Fruit fly (Drosophila melanogaster) whole organism, embryonic: ENCODE data around the gene Jhbp11.

Source experiments
- Bdp1 ChIP-seq: fragments of 200-800 bp; sonication (Bioruptor generic); optimal IDR thresholded peaks from 3 replicates; lab custom pipeline; 2016; ENCODE audit warnings: missing biosample characterization, missing genetic modification characterization
- CG10366 ChIP-seq: fragments of 200-800 bp; sonication (Bioruptor generic); IDR thresholded peaks from 2 replicates; pipeline ENCODE4 v1.3.6; 2022; ENCODE audit warnings: missing biosample characterization, missing genetic modification characterization
- CG11085 ChIP-seq: fragments of 200-800 bp; sonication (Bioruptor generic); IDR thresholded peaks from 2 replicates; pipeline ENCODE4 v1.3.6; 2022; ENCODE audit warnings: missing biosample characterization, missing genetic modification characterization
- CG12104 ChIP-seq: fragments of 200-800 bp; sonication (Bioruptor generic); optimal IDR thresholded peaks from 3 replicates; lab custom pipeline; 2016; ENCODE audit warnings: missing biosample characterization, missing genetic modification characterization
- CG12391 ChIP-seq: fragments of 200-800 bp; sonication (Bioruptor generic); optimal IDR thresholded peaks from 3 replicates; lab custom pipeline; 2018; ENCODE audit warnings: missing biosample characterization, mild to moderate bottlenecking, missing genetic modification characterization, moderate library complexity
- CG15601 ChIP-seq: fragments of 200-800 bp; sonication (Bioruptor generic); optimal IDR thresholded peaks from 3 replicates; lab custom pipeline; 2019; ENCODE audit warnings: missing biosample characterization, mild to moderate bottlenecking, missing genetic modification characterization, moderate library complexity
- CG15696 ChIP-seq: fragments of 200-800 bp; sonication (Bioruptor generic); optimal IDR thresholded peaks from 2 replicates; lab custom pipeline; 2019; ENCODE audit warnings: missing biosample characterization, mild to moderate bottlenecking, missing genetic modification characterization, moderate library complexity
- CG17829 ChIP-seq: fragments of 200-800 bp; optimal IDR thresholded peaks from 2 replicates; lab custom pipeline; 2019; ENCODE audit warnings: missing biosample characterization, mild to moderate bottlenecking, missing genetic modification characterization, moderate library complexity
- CG18619 ChIP-seq: fragments of 200-800 bp; sonication (Bioruptor generic); optimal IDR thresholded peaks from 3 replicates; lab custom pipeline; 2017; ENCODE audit warnings: missing biosample characterization, mild to moderate bottlenecking, missing genetic modification characterization
- CG3065 ChIP-seq: fragments of 200-800 bp; sonication (Bioruptor generic); optimal IDR thresholded peaks from 2 replicates; lab custom pipeline; 2016; ENCODE audit warnings: missing biosample characterization, missing genetic modification characterization
- CG3281 ChIP-seq: fragments of 200-800 bp; sonication (Bioruptor generic); optimal IDR thresholded peaks from 3 replicates; lab custom pipeline; 2017; ENCODE audit warnings: missing biosample characterization, mild to moderate bottlenecking, missing genetic modification characterization
- CG42726 ChIP-seq: fragments of 200-800 bp; sonication (Bioruptor generic); IDR thresholded peaks from 2 replicates; pipeline ENCODE4 v1.3.6; 2022; ENCODE audit warnings: missing biosample characterization, missing genetic modification characterization; ENCODE audit not compliant: partially characterized antibody
- CG6654 ChIP-seq: fragments of 200-800 bp; sonication (Bioruptor generic); optimal IDR thresholded peaks from 2 replicates; lab custom pipeline; 2017; ENCODE audit warnings: missing biosample characterization, mild to moderate bottlenecking, missing genetic modification characterization
- CG7357 ChIP-seq: fragments of 200-800 bp; sonication (Bioruptor generic); IDR thresholded peaks from 3 replicates; pipeline ENCODE4 v1.3.6; 2022; ENCODE audit warnings: missing biosample characterization, missing genetic modification characterization
- CG7745 ChIP-seq: fragments of 200-800 bp; sonication (Bioruptor generic); optimal IDR thresholded peaks from 2 replicates; lab custom pipeline; 2018; ENCODE audit warnings: missing biosample characterization, mild to moderate bottlenecking, missing genetic modification characterization, moderate library complexity
- Dek ChIP-seq: fragments of 200-800 bp; sonication (Bioruptor generic); optimal IDR thresholded peaks from 3 replicates; lab custom pipeline; 2019; ENCODE audit warnings: missing biosample characterization, mild to moderate bottlenecking, missing genetic modification characterization, moderate library complexity
- Dll ChIP-seq: fragments of 200-800 bp; sonication (Bioruptor generic); IDR thresholded peaks from 4 replicates; pipeline ENCODE4 v1.3.6; 2022; ENCODE audit warnings: missing biosample characterization, missing genetic modification characterization; ENCODE audit not compliant: partially characterized antibody
- E2f1 ChIP-seq: fragments of 200-800 bp; sonication (Bioruptor generic); IDR thresholded peaks from 2 replicates; pipeline ENCODE4 v1.3.6; 2022; ENCODE audit warnings: missing biosample characterization, missing genetic modification characterization
- ERR ChIP-seq: fragments of 200-800 bp; sonication (Bioruptor generic); optimal IDR thresholded peaks from 2 replicates; lab custom pipeline; 2016; ENCODE audit warnings: missing biosample characterization, missing genetic modification characterization
- Ets97D ChIP-seq: fragments of 200-800 bp; sonication (Bioruptor generic); optimal IDR thresholded peaks from 3 replicates; lab custom pipeline; 2016; ENCODE audit warnings: missing biosample characterization, missing genetic modification characterization
- Fer3 ChIP-seq: fragments of 200-800 bp; sonication (Bioruptor generic); optimal IDR thresholded peaks from 2 replicates; lab custom pipeline; 2018; ENCODE audit warnings: missing biosample characterization, mild to moderate bottlenecking, missing genetic modification characterization, moderate library complexity
- Hr3 ChIP-seq: fragments of 200-800 bp; sonication (Bioruptor generic); optimal IDR thresholded peaks from 3 replicates; lab custom pipeline; 2016; ENCODE audit warnings: missing biosample characterization, missing genetic modification characterization
- Hr39 ChIP-seq: fragments of >200 bp; optimal IDR thresholded peaks from 2 replicates; lab custom pipeline; 2017
- Hr51 ChIP-seq, 2 experiments: fragments of 200-800 bp; sonication (Bioruptor generic); optimal IDR thresholded peaks; 2 replicates in 1 of 2; 3 replicates in 1 of 2; lab custom pipeline; 2016 to 2018; ENCODE audit warnings: missing biosample characterization in 2 of 2, missing genetic modification characterization in 2 of 2, mild to moderate bottlenecking in 1 of 2, moderate library complexity in 1 of 2
- Hr78 ChIP-seq, 2 experiments: fragments of 200-800 bp in 1 of 2; fragments of >200 bp in 1 of 2; sonication (Bioruptor generic) in 1 of 2; optimal IDR thresholded peaks; 2 replicates each; lab custom pipeline; 2017 to 2019; ENCODE audit warnings: missing biosample characterization in 2 of 2, missing genetic modification characterization in 2 of 2, mild to moderate bottlenecking in 1 of 2, moderate library complexity in 1 of 2
- Lpt ChIP-seq: fragments of >200 bp; optimal IDR thresholded peaks from 2 replicates; lab custom pipeline; 2018; ENCODE audit warnings: missing biosample characterization, missing genetic modification characterization
- MBD-R2 ChIP-seq: fragments of 200-800 bp; sonication (Bioruptor generic); IDR thresholded peaks from 2 replicates; pipeline ENCODE4 v1.3.6; 2022; ENCODE audit warnings: missing biosample characterization, missing genetic modification characterization
- NFAT ChIP-seq: fragments of 200-800 bp; sonication (Bioruptor generic); IDR thresholded peaks from 2 replicates; pipeline ENCODE4 v1.3.6; 2022; ENCODE audit warnings: missing biosample characterization, missing genetic modification characterization
- NfI ChIP-seq: fragments of 200-800 bp; sonication (Bioruptor generic); optimal IDR thresholded peaks from 3 replicates; lab custom pipeline; 2018; ENCODE audit warnings: missing biosample characterization, mild to moderate bottlenecking, missing genetic modification characterization, moderate library complexity
- Trl ChIP-seq, 3 experiments: fragments of >200 bp in 2 of 3; fragments of 200-800 bp in 1 of 3; sonication (Bioruptor generic) in 1 of 3; optimal IDR thresholded peaks; 2 replicates in 1 of 3; 3 replicates in 2 of 3; lab custom pipeline; 2016 to 2017; ENCODE audit warnings: missing biosample characterization in 1 of 3, missing genetic modification characterization in 1 of 3
- Xbp1 ChIP-seq: fragments of 200-800 bp; sonication (Bioruptor generic); optimal IDR thresholded peaks from 3 replicates; lab custom pipeline; 2016; ENCODE audit warnings: missing biosample characterization, mild to moderate bottlenecking, missing genetic modification characterization
- ab ChIP-seq: fragments of 200-800 bp; sonication (Bioruptor generic); optimal IDR thresholded peaks from 2 replicates; lab custom pipeline; 2016; ENCODE audit warnings: missing biosample characterization, missing genetic modification characterization
- ac ChIP-seq: fragments of 200-800 bp; sonication (Bioruptor generic); optimal IDR thresholded peaks from 3 replicates; lab custom pipeline; 2017; ENCODE audit warnings: missing biosample characterization, mild to moderate bottlenecking, missing genetic modification characterization
- az2 ChIP-seq: fragments of 200-800 bp; sonication (Bioruptor generic); optimal IDR thresholded peaks from 3 replicates; lab custom pipeline; 2016; ENCODE audit warnings: missing biosample characterization, missing genetic modification characterization
- btn ChIP-seq: fragments of 200-800 bp; sonication (Bioruptor generic); optimal IDR thresholded peaks from 2 replicates; lab custom pipeline; 2016; ENCODE audit warnings: missing biosample characterization, missing genetic modification characterization
- cas ChIP-seq: fragments of 200-800 bp; sonication (Bioruptor generic); IDR thresholded peaks from 2 replicates; pipeline ENCODE4 v1.3.6; 2022; ENCODE audit warnings: missing biosample characterization, missing genetic modification characterization
- crc ChIP-seq: fragments of 200-800 bp; sonication (Bioruptor generic); optimal IDR thresholded peaks from 2 replicates; lab custom pipeline; 2016; ENCODE audit warnings: missing biosample characterization, missing genetic modification characterization
- crol ChIP-seq: fragments of 200-800 bp; sonication (Bioruptor generic); IDR thresholded peaks from 2 replicates; pipeline ENCODE4 v1.3.6; 2022; ENCODE audit warnings: missing biosample characterization, missing genetic modification characterization
- fd64A ChIP-seq: fragments of 200-800 bp; sonication (Bioruptor generic); optimal IDR thresholded peaks from 3 replicates; lab custom pipeline; 2018; ENCODE audit warnings: missing biosample characterization, mild to moderate bottlenecking, missing genetic modification characterization
- lov ChIP-seq, 2 experiments: fragments of 200-800 bp in 1 of 2; fragments of >200 bp in 1 of 2; sonication (Bioruptor generic) in 1 of 2; IDR thresholded peaks in 1 of 2; optimal IDR thresholded peaks in 1 of 2; 2 replicates in 1 of 2; 3 replicates in 1 of 2; pipeline versions ENCODE4 v1.3.6 to Lab custom; 2017 to 2022; ENCODE audit warnings: missing biosample characterization in 1 of 2, missing genetic modification characterization in 1 of 2
- mld ChIP-seq: fragments of 200-800 bp; sonication (Bioruptor generic); IDR thresholded peaks from 3 replicates; pipeline ENCODE4 v1.3.6; 2022; ENCODE audit warnings: missing biosample characterization, missing genetic modification characterization; ENCODE audit not compliant: partially characterized antibody
- odd ChIP-seq: fragments of 200-800 bp; sonication (Bioruptor generic); optimal IDR thresholded peaks from 2 replicates; lab custom pipeline; 2017; ENCODE audit warnings: missing biosample characterization, mild to moderate bottlenecking, missing genetic modification characterization
- onecut ChIP-seq: fragments of 200-800 bp; sonication (Bioruptor generic); IDR thresholded peaks from 2 replicates; pipeline ENCODE4 v1.3.6; 2022; ENCODE audit warnings: missing biosample characterization, missing genetic modification characterization
- pita ChIP-seq: fragments of 200-800 bp; sonication (Bioruptor generic); optimal IDR thresholded peaks from 2 replicates; lab custom pipeline; 2017; ENCODE audit warnings: missing biosample characterization, mild to moderate bottlenecking, missing genetic modification characterization
- prd ChIP-seq, 3 experiments: fragments of >200 bp in 2 of 3; fragments of 200-800 bp in 1 of 3; sonication (Bioruptor generic) in 1 of 3; optimal IDR thresholded peaks in 2 of 3; IDR thresholded peaks in 1 of 3; 2 replicates in 2 of 3; 3 replicates in 1 of 3; pipeline versions ENCODE4 v1.3.6 to Lab custom; 2017 to 2022; ENCODE audit warnings: missing biosample characterization in 1 of 3, missing genetic modification characterization in 1 of 3
- slou ChIP-seq: fragments of 200-800 bp; sonication (Bioruptor generic); optimal IDR thresholded peaks from 3 replicates; lab custom pipeline; 2016; ENCODE audit warnings: missing biosample characterization, missing genetic modification characterization
- tgo ChIP-seq: fragments of 200-800 bp; sonication (Bioruptor generic); IDR thresholded peaks from 3 replicates; pipeline ENCODE4 v1.3.6; 2022; ENCODE audit warnings: missing biosample characterization, missing genetic modification characterization
- tll ChIP-seq, 2 experiments: fragments of 200-800 bp in 1 of 2; fragments of >200 bp in 1 of 2; sonication (Bioruptor generic) in 1 of 2; optimal IDR thresholded peaks; 2 replicates each; lab custom pipeline; 2017 to 2019; ENCODE audit warnings: missing biosample characterization in 2 of 2, missing genetic modification characterization in 2 of 2, mild to moderate bottlenecking in 1 of 2, moderate library complexity in 1 of 2
- tna ChIP-seq: fragments of 200-800 bp; sonication (Bioruptor generic); IDR thresholded peaks from 2 replicates; pipeline ENCODE4 v1.3.6; 2022; ENCODE audit warnings: missing biosample characterization, missing genetic modification characterization; ENCODE audit not compliant: partially characterized antibody
- usp ChIP-seq: fragments of >200 bp; optimal IDR thresholded peaks from 2 replicates; lab custom pipeline; 2017; ENCODE audit warnings: missing biosample characterization, missing genetic modification characterization

Jhbp11 gene

DNA sequence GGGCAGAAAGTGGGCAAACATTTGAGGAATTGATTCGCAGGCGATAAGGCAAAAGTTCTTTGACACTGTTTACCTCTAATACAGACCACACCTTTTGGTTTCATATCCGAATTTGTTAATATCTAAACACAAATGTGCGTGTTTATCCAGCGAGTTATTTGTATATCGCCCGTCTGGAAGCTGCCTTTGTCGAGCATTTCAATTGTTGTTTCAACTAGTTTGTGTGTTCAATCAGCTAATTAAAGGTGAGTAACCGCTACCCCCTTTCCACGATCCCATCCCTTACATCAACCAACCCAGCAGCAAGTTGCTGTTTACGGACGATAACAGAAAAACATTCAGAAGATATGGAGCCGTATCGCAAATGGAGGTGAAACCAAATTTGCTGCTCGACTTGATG, 30.4 kb downstream of the Jhbp11 start (continued):
- TF ChIP-seq tll (GFP tag; optimal IDR thresholded peaks at IDR 0.05; lab: Kevin White, UChicago) (no peak), Lpt (GFP tag; lab: Kevin White, UChicago) (no peak), Fer3 (tag; lab: Kevin White, UChicago) (peak; percentile 47), ac (GFP tag; lab: Kevin White, UChicago) (no peak), az2 (GFP tag; lab: Kevin White, UChicago) (no peak), crc (GFP tag; lab: Kevin White, UChicago) (peak; percentile 38), CG15696 (tag; lab: Kevin White, UChicago) (no peak), fd64A (no peak), NFAT (peak; percentile 24; the same call in 1 of the 2 replicates), lov (optimal IDR thresholded peaks at IDR 0.05; lab: Kevin White, UChicago) (no peak), lov (GFP tag; IDR thresholded peaks at IDR 0.05; lab: Robert Waterston, UW) (no peak), CG3281 (peak; percentile 79), CG18619 (GFP tag; lab: Kevin White, UChicago) (peak; percentile 43), CG11085 (GFP tag; lab: Robert Waterston, UW) (peak; percentile 46; the same call in 1 of the 2 replicates), Trl (optimal IDR thresholded peaks at IDR 0.05; lab: Kevin White, UChicago) (no peak), Trl (GFP tag; optimal IDR thresholded peaks at IDR 0.05; lab: Kevin White, UChicago) (peak; percentile 33), Dek (peak; percentile 12), CG12104 (GFP tag; lab: Kevin White, UChicago) (no peak), MBD-R2 (GFP tag; lab: Robert Waterston, UW) (no peak; the same call in 1 of the 2 replicates), Hr51 (GFP tag; optimal IDR thresholded peaks at IDR 0.05; lab: Kevin White, UChicago) (peak in 1 of 2 experiments; percentile 23), usp (GFP tag; lab: Kevin White, UChicago) (no peak), btn (GFP tag; lab: Kevin White, UChicago) (no peak), onecut (GFP tag; lab: Robert Waterston, UW) (no peak; the same call in 1 of the 2 replicates), Hr78 (GFP tag; optimal IDR thresholded peaks at IDR 0.05; lab: Kevin White, UChicago) (no peak), prd (optimal IDR thresholded peaks at IDR 0.05; lab: Kevin White, UChicago) (no peak), prd (GFP tag; IDR thresholded peaks at IDR 0.05; lab: Robert Waterston, UW) (no peak), NfI (peak; percentile 22), CG12391 (tag; lab: Kevin White, UChicago) (no peak), tna (GFP tag; lab: Robert Waterston, UW) (no peak), Hr39 (no peak), pita (no peak), crol (GFP tag; lab: Robert Waterston, UW) (no peak), CG3065 (GFP tag; lab: Kevin White, UChicago) (no peak), odd (GFP tag; lab: Kevin White, UChicago) (peak; percentile 36), E2f1 (GFP tag; lab: Robert Waterston, UW) (no peak), CG7357 (GFP tag; lab: Robert Waterston, UW) (no peak), ab (GFP tag; lab: Kevin White, UChicago) (no peak), slou (GFP tag; lab: Kevin White, UChicago) (no peak), ERR (GFP tag; lab: Kevin White, UChicago) (peak; percentile 47), cas (GFP tag; lab: Robert Waterston, UW) (no peak), Ets97D (GFP tag; lab: Kevin White, UChicago) (no peak), Dll (GFP tag; lab: Robert Waterston, UW) (no peak), CG42726 (GFP tag; lab: Robert Waterston, UW) (no peak), mld (GFP tag; lab: Robert Waterston, UW) (no peak), tgo (GFP tag; lab: Robert Waterston, UW) (no peak), CG15601 (tag; lab: Kevin White, UChicago) (peak; percentile 64), CG10366 (GFP tag; lab: Robert Waterston, UW) (no peak), Hr3 (GFP tag; lab: Kevin White, UChicago) (no peak), Xbp1 (no peak), CG7745 (no peak), CG6654 (GFP tag; lab: Kevin White, UChicago) (no peak), CG17829 (no peak), Bdp1 (GFP tag; lab: Kevin White, UChicago) (no peak)
